Fruit fly (Drosophila melanogaster): ENCODE results near the gene LeuRS.
A peak's percentile ranks its signal among the peaks of the same experiment; 100 is the strongest.

Gene LeuRS

DNA sequence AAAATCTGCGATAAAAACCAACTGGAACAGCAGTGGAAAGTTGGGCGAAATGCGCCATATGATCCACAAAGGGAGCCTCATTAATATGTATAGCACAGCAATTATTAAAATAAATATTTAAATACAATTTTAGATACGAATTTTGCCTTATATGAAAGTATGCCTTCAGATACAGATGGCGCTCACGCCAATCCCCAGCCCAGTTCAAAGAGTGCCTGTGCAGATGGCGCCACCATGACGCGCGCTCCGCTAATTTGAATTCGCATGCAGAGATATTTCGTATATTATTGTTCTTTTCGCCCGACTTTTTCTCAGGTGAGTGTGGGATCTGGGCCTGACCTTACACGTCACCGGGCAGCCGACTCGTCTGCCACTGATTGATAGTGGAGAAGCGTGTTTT, 42.2 kb downstream of the LeuRS start, which contains the start of gene Pgant4 (continued):
- no peak for TF ChIP-seq lola (GFP tag; optimal IDR thresholded peaks at IDR 0.05)
- TF ChIP-seq CG6813 (GFP tag; optimal IDR thresholded peaks at IDR 0.05), result peak; percentile 26
- no peak for TF ChIP-seq dmrt99B (tag; optimal IDR thresholded peaks at IDR 0.05)
- TF ChIP-seq dati (GFP tag; IDR thresholded peaks at IDR 0.05), result no peak
- TF ChIP-seq Sry-δ (GFP tag; optimal IDR thresholded peaks at IDR 0.05), result no peak
- TF ChIP-seq jumu (GFP tag; optimal IDR thresholded peaks at IDR 0.05), result no peak
- peak; percentile 39 for TF ChIP-seq Fer1 (GFP tag; optimal IDR thresholded peaks at IDR 0.05)
- peak; percentile 97 for TF ChIP-seq Dp (GFP tag; optimal IDR thresholded peaks at IDR 0.05)
- peak; percentile 46; the same call in 1 of the 2 replicates for TF ChIP-seq ttk (GFP tag; IDR thresholded peaks at IDR 0.05)
- no peak for TF ChIP-seq sc (optimal IDR thresholded peaks at IDR 0.05)
- no peak for TF ChIP-seq sc (GFP tag; optimal IDR thresholded peaks at IDR 0.05)
- peak; percentile 76 for TF ChIP-seq vvl (GFP tag; IDR thresholded peaks at IDR 0.05)
- no peak for TF ChIP-seq yki (optimal IDR thresholded peaks at IDR 0.05)
- TF ChIP-seq CG11247 (GFP tag; IDR thresholded peaks at IDR 0.05), result peak; percentile 87
- peak; percentile 40 for TF ChIP-seq unpg (GFP tag; optimal IDR thresholded peaks at IDR 0.05)
- TF ChIP-seq CG15696 (tag; optimal IDR thresholded peaks at IDR 0.05), result peak; percentile 56
- peak; percentile 65; the same call in 1 of the 2 replicates for TF ChIP-seq CG1024 (GFP tag; IDR thresholded peaks at IDR 0.05)
- peak; percentile 41; the same call in 1 of the 3 replicates for TF ChIP-seq B-H1 (GFP tag; IDR thresholded peaks at IDR 0.05)
- TF ChIP-seq CG17328 (GFP tag; IDR thresholded peaks at IDR 0.05), result peak; percentile 60
- no peak for TF ChIP-seq Ssrp (tag; optimal IDR thresholded peaks at IDR 0.05)
- peak; percentile 13 for TF ChIP-seq HLH54F (GFP tag; optimal IDR thresholded peaks at IDR 0.05)
- peak; percentile 40; the same call in 1 of the 2 replicates for TF ChIP-seq Rx (GFP tag; IDR thresholded peaks at IDR 0.05)
- TF ChIP-seq CG4424 (GFP tag; optimal IDR thresholded peaks at IDR 0.05), result peak; percentile 56
- TF ChIP-seq CG8281 (tag; optimal IDR thresholded peaks at IDR 0.05), result no peak
- 0 out of 2 replicates have a peak, but pooled peaks have one; percentile 13 for TF ChIP-seq stc (GFP tag; IDR thresholded peaks at IDR 0.05)
- no peak for TF ChIP-seq Scr (GFP tag; IDR thresholded peaks at IDR 0.05; ENCODE audit: partially characterized antibody)
- peak; percentile 25 for TF ChIP-seq CG10543 (GFP tag; optimal IDR thresholded peaks at IDR 0.05)
- peak; percentile 54; the same call in 1 of the 3 replicates for TF ChIP-seq otp (GFP tag; IDR thresholded peaks at IDR 0.05)
- TF ChIP-seq CG33213 (GFP tag; optimal IDR thresholded peaks at IDR 0.05), result peak; percentile 35
- peak; percentile 32; the same call in 1 of the 2 replicates for TF ChIP-seq ap (GFP tag; IDR thresholded peaks at IDR 0.05)
- TF ChIP-seq CG2875 (GFP tag; optimal IDR thresholded peaks at IDR 0.05), result peak; percentile 25
- TF ChIP-seq CG10979 (tag; optimal IDR thresholded peaks at IDR 0.05), result peak; percentile 47
- TF ChIP-seq CG12659 (GFP tag; optimal IDR thresholded peaks at IDR 0.05), result peak; percentile 50
- TF ChIP-seq CG10209 (GFP tag; optimal IDR thresholded peaks at IDR 0.05), result peak; percentile 37
- TF ChIP-seq E2f1 (GFP tag; IDR thresholded peaks at IDR 0.05), result peak; percentile 49; the same call in 1 of the 2 replicates
- TF ChIP-seq CG15601 (tag; optimal IDR thresholded peaks at IDR 0.05), result no peak
- no peak for TF ChIP-seq Mes4 (GFP tag; optimal IDR thresholded peaks at IDR 0.05)
- TF ChIP-seq Ets65A (GFP tag), result peak; percentile 41
- peak; percentile 58; the same call in 2 of the 4 replicates for TF ChIP-seq Gug (GFP tag; IDR thresholded peaks at IDR 0.05)
- TF ChIP-seq Elba2 (GFP tag; optimal IDR thresholded peaks at IDR 0.05), result peak; percentile 55
- no peak for TF ChIP-seq Doc2 (GFP tag; IDR thresholded peaks at IDR 0.05)
- 0 out of 2 replicates have a peak, but pooled peaks have one; percentile 29 for TF ChIP-seq Awh (GFP tag; IDR thresholded peaks at IDR 0.05)
- 0 out of 3 replicates have a peak, but pooled peaks have one; percentile 16 for TF ChIP-seq so (GFP tag; IDR thresholded peaks at IDR 0.05)
- TF ChIP-seq Aef1 (GFP tag; IDR thresholded peaks at IDR 0.05), result peak; percentile 60; the same call in 2 of the 3 replicates
- TF ChIP-seq ERR (GFP tag; optimal IDR thresholded peaks at IDR 0.05), result no peak
- TF ChIP-seq CG16815 (GFP tag; optimal IDR thresholded peaks at IDR 0.05), result peak; percentile 5
- no peak for TF ChIP-seq emc (GFP tag; optimal IDR thresholded peaks at IDR 0.05)
- TF ChIP-seq Chrac-16 (GFP tag; optimal IDR thresholded peaks at IDR 0.05), result peak; percentile 66
- peak; percentile 69; the same call in 1 of the 2 replicates for TF ChIP-seq CG11085 (GFP tag; IDR thresholded peaks at IDR 0.05)
- no peak for TF ChIP-seq CG17612 (GFP tag; IDR thresholded peaks at IDR 0.05)
- TF ChIP-seq onecut (GFP tag; IDR thresholded peaks at IDR 0.05), result peak; percentile 82
